Worm (Caenorhabditis elegans) whole organism, mixed stage, embryonic: ENCODE data around the gene flp-26.

Experiments
- blmp-1 ChIP-seq: fragments of 150-350 bp; optimal IDR thresholded peaks from 2 replicates; lab custom pipeline; 2014; ENCODE audit warnings: missing biosample characterization, missing genetic modification characterization
- drap-1 ChIP-seq: fragments of 200-800 bp; sonication (Bioruptor generic); optimal IDR thresholded peaks from 3 replicates; lab custom pipeline; 2018; ENCODE audit warnings: mild to moderate bottlenecking, missing genetic modification characterization, missing compliant biosample characterization
- elt-1 ChIP-seq: sonication (generic microtip); optimal IDR thresholded peaks from 2 replicates; lab custom pipeline; 2017; ENCODE audit warnings: missing genetic modification characterization, mild to moderate bottlenecking, missing compliant biosample characterization, antibody characterized with exemption, moderate library complexity, borderline replicate concordance; ENCODE audit not compliant: insufficient read depth
- elt-3 ChIP-seq: fragments of 150-350 bp; optimal IDR thresholded peaks from 2 replicates; lab custom pipeline; 2014; ENCODE audit warnings: missing biosample characterization, missing genetic modification characterization
- flh-1 ChIP-seq: fragments of 200-800 bp; sonication (Bioruptor generic); optimal IDR thresholded peaks from 2 replicates; lab custom pipeline; 2018; ENCODE audit warnings: mild to moderate bottlenecking, missing genetic modification characterization, moderate library complexity, missing compliant biosample characterization
- lin-13 ChIP-seq: fragments of 150-350 bp; optimal IDR thresholded peaks from 2 replicates; lab custom pipeline; 2014; ENCODE audit warnings: missing biosample characterization, missing genetic modification characterization
- mab-5 ChIP-seq: fragments of 150-350 bp; optimal IDR thresholded peaks from 2 replicates; lab custom pipeline; 2014; ENCODE audit warnings: missing biosample characterization, missing genetic modification characterization
- nhr-12 ChIP-seq: fragments of 150-350 bp; optimal IDR thresholded peaks from 2 replicates; lab custom pipeline; 2014; ENCODE audit warnings: missing biosample characterization, missing genetic modification characterization
- nhr-76 ChIP-seq: sonication (generic microtip); optimal IDR thresholded peaks from 2 replicates; lab custom pipeline; 2017; ENCODE audit warnings: missing biosample characterization, missing genetic modification characterization
- pha-4 ChIP-seq: fragments of 150-350 bp; optimal IDR thresholded peaks from 2 replicates; lab custom pipeline; 2018; ENCODE audit warnings: missing biosample characterization, missing genetic modification reagents, missing genetic modification characterization
- zip-8 ChIP-seq: fragments of 150-350 bp; optimal IDR thresholded peaks from 2 replicates; lab custom pipeline; 2014; ENCODE audit warnings: missing biosample characterization, missing genetic modification characterization
- ztf-11 ChIP-seq: fragments of 150-350 bp; optimal IDR thresholded peaks from 2 replicates; lab custom pipeline; 2014; ENCODE audit warnings: missing biosample characterization, missing genetic modification characterization

DNA sequence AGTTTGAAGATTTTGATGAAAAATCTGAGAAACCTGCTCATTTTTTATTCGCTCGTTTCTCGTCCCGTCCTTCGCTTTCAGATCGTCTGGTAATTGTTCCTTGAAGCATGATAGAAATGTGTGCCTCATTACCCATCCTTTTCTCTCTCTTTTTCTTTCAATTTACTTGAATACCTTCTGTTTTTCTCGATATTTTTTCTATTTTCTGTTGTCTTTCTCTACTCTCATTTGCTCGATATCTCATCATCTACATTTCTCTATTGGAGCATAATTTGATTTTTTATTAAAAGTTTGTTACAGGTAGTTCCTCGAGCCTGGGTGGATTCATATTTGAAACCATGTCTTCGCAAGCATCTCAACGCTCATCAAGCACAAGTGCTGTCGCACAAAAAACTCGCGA is 21.4 kb downstream of the flp-26 start, which contains the start of gene ubc-17:
- TF ChIP-seq nhr-12 (no peak), nhr-76 (tag; lab: Kevin White, UChicago) (no peak), elt-1 (tag; lab: Kevin White, UChicago) (no peak), blmp-1 (tag; lab: Kevin White, UChicago) (no peak), pha-4 (tag; lab: Kevin White, UChicago) (no peak), lin-13 (tag; lab: Kevin White, UChicago) (no peak), flh-1 (GFP tag; lab: Kevin White, UChicago) (no peak), ztf-11 (no peak), zip-8 (tag; lab: Kevin White, UChicago) (no peak), mab-5 (tag; lab: Kevin White, UChicago) (no peak), drap-1 (GFP tag; lab: Kevin White, UChicago) (no peak), elt-3 (tag; lab: Kevin White, UChicago) (no peak)
